Fruit fly (Drosophila melanogaster) whole organism: ENCODE data around the gene Tpc1.

Experiments
- CG8478 ChIP-seq: fragments of >200 bp; optimal IDR thresholded peaks from 2 replicates; lab custom pipeline; 2018; ENCODE audit warnings: inconsistent platforms
- psq ChIP-seq: fragments of >200 bp; optimal IDR thresholded peaks from 2 replicates; lab custom pipeline; 2017
- usp ChIP-seq: fragments of >200 bp; optimal IDR thresholded peaks from 2 replicates; lab custom pipeline; 2017; ENCODE audit warnings: missing biosample characterization, missing genetic modification characterization, mixed read lengths

DNA sequence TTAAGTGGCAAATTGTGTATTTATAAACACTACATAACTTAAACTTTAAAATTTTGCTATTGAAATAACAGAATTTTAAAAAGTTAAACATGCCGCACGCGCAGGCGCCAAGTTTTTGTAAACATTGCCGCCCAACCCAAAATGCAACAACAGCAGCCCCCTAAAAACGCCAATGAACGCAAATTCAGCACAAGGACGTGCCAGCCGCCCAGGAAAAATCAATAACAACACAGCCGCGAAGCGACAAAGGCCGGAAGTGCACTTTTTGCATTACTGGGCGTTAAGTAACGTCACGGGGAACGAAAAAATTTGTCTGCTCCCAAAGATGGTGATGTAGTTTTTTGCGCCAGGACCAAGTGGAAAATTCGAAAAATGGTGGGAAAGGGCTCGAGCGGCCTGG is 9.2 kb downstream of the Tpc1 start, which contains the start of gene CG4596:
- TF ChIP-seq usp (no peak), psq (no peak), CG8478 (lab: Kevin White, UChicago) (no peak)
